Fruit fly (Drosophila melanogaster) whole organism, embryonic: ENCODE measurements around the gene Inx5.

Experiments
- Asciz ChIP-seq: fragments of 200-800 bp; sonication (Bioruptor generic); optimal IDR thresholded peaks from 2 replicates; lab custom pipeline; 2017; ENCODE audit warnings: missing biosample characterization, mild to moderate bottlenecking, missing genetic modification characterization, missing genetic modification reagents
- C15 ChIP-seq: fragments of 200-800 bp; sonication (Bioruptor generic); IDR thresholded peaks from 3 replicates; pipeline ENCODE4 v1.3.6; 2022; ENCODE audit warnings: missing biosample characterization, missing genetic modification characterization
- CG12236 ChIP-seq: fragments of 200-800 bp; sonication (Bioruptor generic); optimal IDR thresholded peaks from 2 replicates; lab custom pipeline; 2016; ENCODE audit warnings: missing biosample characterization, missing genetic modification characterization
- CG12299 ChIP-seq: fragments of 200-800 bp; sonication (Bioruptor generic); optimal IDR thresholded peaks from 2 replicates; lab custom pipeline; 2018; ENCODE audit warnings: missing biosample characterization, mild to moderate bottlenecking, missing genetic modification characterization
- CG13424 ChIP-seq: fragments of 200-800 bp; sonication (Bioruptor generic); optimal IDR thresholded peaks from 2 replicates; lab custom pipeline; 2019; ENCODE audit warnings: missing biosample characterization, mild to moderate bottlenecking, missing genetic modification characterization, moderate library complexity
- CG13775 ChIP-seq: fragments of 200-800 bp; sonication (Bioruptor generic); optimal IDR thresholded peaks from 3 replicates; lab custom pipeline; 2017; ENCODE audit warnings: missing biosample characterization, mild to moderate bottlenecking, missing genetic modification characterization
- CG15073 ChIP-seq: fragments of 200-800 bp; sonication (Bioruptor generic); optimal IDR thresholded peaks from 2 replicates; lab custom pipeline; 2016; ENCODE audit warnings: missing biosample characterization, missing genetic modification characterization
- CG16815 ChIP-seq: fragments of 200-800 bp; sonication (Bioruptor generic); optimal IDR thresholded peaks from 3 replicates; lab custom pipeline; 2017; ENCODE audit warnings: missing biosample characterization, mild to moderate bottlenecking, missing genetic modification characterization
- CG17385 ChIP-seq: fragments of 200-800 bp; sonication (Bioruptor generic); optimal IDR thresholded peaks from 3 replicates; lab custom pipeline; 2018; ENCODE audit warnings: missing biosample characterization, mild to moderate bottlenecking, missing genetic modification characterization
- CG17829 ChIP-seq: fragments of 200-800 bp; optimal IDR thresholded peaks from 2 replicates; lab custom pipeline; 2019; ENCODE audit warnings: missing biosample characterization, mild to moderate bottlenecking, missing genetic modification characterization, moderate library complexity
- CG1792 ChIP-seq: fragments of 200-800 bp; sonication (Bioruptor generic); optimal IDR thresholded peaks from 2 replicates; lab custom pipeline; 2016; ENCODE audit warnings: missing biosample characterization, missing genetic modification characterization
- CG18262 ChIP-seq: fragments of 200-800 bp; optimal IDR thresholded peaks from 3 replicates; lab custom pipeline; 2019; ENCODE audit warnings: missing biosample characterization, mild to moderate bottlenecking, missing genetic modification characterization, moderate library complexity
- CG2202 ChIP-seq: fragments of 200-800 bp; sonication (Bioruptor generic); optimal IDR thresholded peaks from 2 replicates; lab custom pipeline; 2018; ENCODE audit warnings: missing biosample characterization, mild to moderate bottlenecking, missing genetic modification characterization
- CG33557 ChIP-seq: fragments of 200-800 bp; sonication (Bioruptor generic); optimal IDR thresholded peaks from 2 replicates; lab custom pipeline; 2019; ENCODE audit warnings: missing biosample characterization, mild to moderate bottlenecking, missing genetic modification characterization, moderate library complexity
- CG3847 ChIP-seq: fragments of 200-800 bp; sonication (Bioruptor generic); IDR thresholded peaks from 2 replicates; pipeline ENCODE4 v1.3.6; 2022; ENCODE audit warnings: missing biosample characterization, missing genetic modification characterization
- CG6689 ChIP-seq: fragments of 200-800 bp; sonication (Bioruptor generic); IDR thresholded peaks from 2 replicates; pipeline ENCODE4 v1.3.6; 2022; ENCODE audit warnings: missing biosample characterization, missing genetic modification characterization
- CG6813 ChIP-seq: fragments of 200-800 bp; sonication (Bioruptor generic); optimal IDR thresholded peaks from 2 replicates; lab custom pipeline; 2017; ENCODE audit warnings: missing biosample characterization, missing genetic modification characterization, mild to moderate bottlenecking, moderate library complexity, missing genetic modification reagents
- CG7963 ChIP-seq: fragments of 200-800 bp; sonication (Bioruptor generic); IDR thresholded peaks from 3 replicates; pipeline ENCODE4 v1.3.6; 2022; ENCODE audit warnings: missing biosample characterization, missing genetic modification characterization; ENCODE audit not compliant: partially characterized antibody
- CG8944 ChIP-seq: fragments of 200-800 bp; sonication (Bioruptor generic); optimal IDR thresholded peaks from 3 replicates; lab custom pipeline; 2016; ENCODE audit warnings: missing biosample characterization, missing genetic modification characterization
- CG9876 ChIP-seq: fragments of 200-800 bp; sonication (Bioruptor generic); optimal IDR thresholded peaks from 2 replicates; lab custom pipeline; 2016; ENCODE audit warnings: missing biosample characterization, missing genetic modification characterization
- Camta ChIP-seq: fragments of 200-800 bp; sonication (Bioruptor generic); optimal IDR thresholded peaks from 2 replicates; lab custom pipeline; 2016; ENCODE audit warnings: missing biosample characterization, missing genetic modification characterization
- Deaf1 ChIP-seq: fragments of 200-800 bp; optimal IDR thresholded peaks from 3 replicates; lab custom pipeline; 2019; ENCODE audit warnings: missing biosample characterization, mild to moderate bottlenecking, missing genetic modification characterization, moderate library complexity
- Dip3 ChIP-seq: fragments of 200-800 bp; sonication (Bioruptor generic); optimal IDR thresholded peaks from 3 replicates; lab custom pipeline; 2016; ENCODE audit warnings: missing biosample characterization, missing genetic modification characterization
- H15 ChIP-seq: fragments of 200-800 bp; sonication (Bioruptor generic); IDR thresholded peaks from 3 replicates; pipeline ENCODE4 v1.3.6; 2022; ENCODE audit warnings: missing biosample characterization, missing genetic modification characterization
- HLH3B ChIP-seq: fragments of 200-800 bp; sonication (Bioruptor generic); IDR thresholded peaks from 2 replicates; pipeline ENCODE4 v1.3.6; 2022; ENCODE audit warnings: missing biosample characterization, missing genetic modification characterization
- Hand ChIP-seq: fragments of 200-800 bp; sonication (Bioruptor generic); optimal IDR thresholded peaks from 2 replicates; lab custom pipeline; 2017; ENCODE audit warnings: mild to moderate bottlenecking, missing biosample characterization, missing genetic modification reagents, missing genetic modification characterization
- Hr78 ChIP-seq, 2 experiments: fragments of 200-800 bp in 1 of 2; fragments of >200 bp in 1 of 2; sonication (Bioruptor generic) in 1 of 2; optimal IDR thresholded peaks; 2 replicates each; lab custom pipeline; 2017 to 2019; ENCODE audit warnings: missing biosample characterization in 2 of 2, missing genetic modification characterization in 2 of 2, mild to moderate bottlenecking in 1 of 2, moderate library complexity in 1 of 2
- MTF-1 ChIP-seq: fragments of 200-800 bp; sonication (Bioruptor generic); optimal IDR thresholded peaks from 2 replicates; lab custom pipeline; 2018; ENCODE audit warnings: missing biosample characterization, mild to moderate bottlenecking, missing genetic modification characterization, borderline replicate concordance
- Nf-YB ChIP-seq: fragments of 200-800 bp; sonication (Bioruptor generic); optimal IDR thresholded peaks from 3 replicates; lab custom pipeline; 2019; ENCODE audit warnings: missing biosample characterization, mild to moderate bottlenecking, missing genetic modification characterization, moderate library complexity
- Nf-YC ChIP-seq: fragments of 200-800 bp; optimal IDR thresholded peaks from 3 replicates; lab custom pipeline; 2019; ENCODE audit warnings: missing biosample characterization, mild to moderate bottlenecking, missing genetic modification characterization, moderate library complexity
- Oli ChIP-seq: fragments of 200-800 bp; sonication (Bioruptor generic); optimal IDR thresholded peaks from 2 replicates; lab custom pipeline; 2018; ENCODE audit warnings: missing biosample characterization, mild to moderate bottlenecking, missing genetic modification characterization, moderate library complexity
- Ptx1 ChIP-seq: fragments of 200-800 bp; sonication (Bioruptor generic); IDR thresholded peaks from 2 replicates; pipeline ENCODE4 v1.3.6; 2022; ENCODE audit warnings: missing biosample characterization, missing genetic modification characterization
- Six4 ChIP-seq: fragments of 200-800 bp; sonication (Bioruptor generic); optimal IDR thresholded peaks from 2 replicates; lab custom pipeline; 2016; ENCODE audit warnings: missing biosample characterization, missing genetic modification characterization
- Sox100B ChIP-seq: fragments of 200-800 bp; sonication (Bioruptor generic); optimal IDR thresholded peaks from 3 replicates; lab custom pipeline; 2018; ENCODE audit warnings: missing biosample characterization, mild to moderate bottlenecking, missing genetic modification characterization
- abd-A ChIP-seq: fragments of 200-800 bp; sonication (Bioruptor generic); optimal IDR thresholded peaks from 3 replicates; lab custom pipeline; 2019; ENCODE audit warnings: missing biosample characterization, mild to moderate bottlenecking, missing genetic modification characterization, moderate library complexity
- bsh ChIP-seq, 2 experiments: fragments of 200-800 bp; sonication (Bioruptor generic); optimal IDR thresholded peaks; 2 replicates each; lab custom pipeline; 2017 to 2018; ENCODE audit warnings: mild to moderate bottlenecking in 2 of 2, missing biosample characterization in 2 of 2, missing genetic modification characterization in 2 of 2, moderate library complexity in 1 of 2
- ci ChIP-seq: fragments of 200-800 bp; sonication (Bioruptor generic); IDR thresholded peaks from 3 replicates; pipeline ENCODE4 v1.3.6; 2022; ENCODE audit warnings: missing biosample characterization, missing genetic modification characterization
- dpn ChIP-seq, 2 experiments: fragments of 200-800 bp; sonication (Bioruptor generic); optimal IDR thresholded peaks; 3 replicates each; lab custom pipeline; 2016; ENCODE audit warnings: missing biosample characterization in 2 of 2, missing genetic modification characterization in 2 of 2
- exex ChIP-seq: fragments of 200-800 bp; sonication (Bioruptor generic); optimal IDR thresholded peaks from 4 replicates; lab custom pipeline; 2018; ENCODE audit warnings: missing biosample characterization, mild to moderate bottlenecking, missing genetic modification characterization, moderate library complexity
- gcm2 ChIP-seq: fragments of 200-800 bp; sonication (Bioruptor generic); optimal IDR thresholded peaks from 2 replicates; lab custom pipeline; 2016; ENCODE audit warnings: missing biosample characterization, missing genetic modification characterization
- h ChIP-seq: fragments of >200 bp; optimal IDR thresholded peaks from 2 replicates; lab custom pipeline; 2017
- her ChIP-seq: fragments of 200-800 bp; sonication (Bioruptor generic); optimal IDR thresholded peaks from 2 replicates; lab custom pipeline; 2016; ENCODE audit warnings: missing biosample characterization, missing genetic modification characterization
- inv ChIP-seq: fragments of 200-800 bp; sonication (Bioruptor generic); IDR thresholded peaks from 2 replicates; pipeline ENCODE4 v1.3.6; 2022; ENCODE audit warnings: missing biosample characterization, missing genetic modification characterization; ENCODE audit not compliant: partially characterized antibody
- jigr1 ChIP-seq: fragments of 200-800 bp; sonication (Bioruptor generic); IDR thresholded peaks from 3 replicates; pipeline ENCODE4 v1.3.6; 2022; ENCODE audit warnings: missing biosample characterization, missing genetic modification characterization
- jing ChIP-seq: fragments of 200-800 bp; sonication (Bioruptor generic); optimal IDR thresholded peaks from 2 replicates; lab custom pipeline; 2018; ENCODE audit warnings: missing biosample characterization, mild to moderate bottlenecking, missing genetic modification characterization
- kay ChIP-seq: fragments of 200-800 bp; sonication (Bioruptor generic); optimal IDR thresholded peaks from 2 replicates; lab custom pipeline; 2016; ENCODE audit warnings: missing biosample characterization, missing genetic modification characterization
- row ChIP-seq: fragments of 200-800 bp; sonication (Bioruptor generic); IDR thresholded peaks from 3 replicates; pipeline ENCODE4 v1.3.6; 2022; ENCODE audit warnings: missing biosample characterization, missing genetic modification characterization
- run ChIP-seq: fragments of 200-800 bp; sonication (Bioruptor generic); optimal IDR thresholded peaks from 3 replicates; lab custom pipeline; 2018; ENCODE audit warnings: missing biosample characterization, mild to moderate bottlenecking, missing genetic modification characterization
- so ChIP-seq: fragments of 200-800 bp; sonication (Bioruptor generic); IDR thresholded peaks from 3 replicates; pipeline ENCODE4 v1.3.6; 2022; ENCODE audit warnings: missing biosample characterization, missing genetic modification characterization
- stc ChIP-seq: fragments of 200-800 bp; sonication (Bioruptor generic); IDR thresholded peaks from 2 replicates; pipeline ENCODE4 v1.3.6; 2022; ENCODE audit warnings: missing biosample characterization, missing genetic modification characterization

Gene Inx5

DNA sequence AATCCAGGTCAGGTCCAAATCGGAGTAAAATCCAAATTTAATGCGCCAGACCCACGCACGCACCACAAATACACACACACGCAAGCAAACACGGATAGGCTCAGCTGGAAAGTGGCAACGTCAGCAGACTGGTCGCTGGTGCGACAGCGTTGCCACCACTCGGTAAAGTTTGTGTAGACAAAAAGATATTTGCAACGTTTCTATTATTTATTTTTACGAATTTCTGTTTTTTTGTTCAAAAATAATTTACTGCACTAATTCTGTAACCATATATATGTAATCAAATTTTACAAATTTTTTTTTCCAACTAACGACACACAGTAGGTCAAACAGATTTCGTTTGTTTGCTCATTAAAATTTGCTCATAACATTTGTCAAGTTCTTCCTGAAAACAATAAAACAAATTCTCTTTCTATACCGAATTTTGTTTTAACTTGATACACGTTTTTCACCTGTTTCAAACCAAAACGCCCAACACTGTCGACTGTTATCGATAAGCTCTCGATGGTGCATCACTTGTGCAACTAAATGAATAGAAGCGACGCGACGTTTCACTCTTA, 9.1 kb upstream of the Inx5 start, which contains the start of the genes CG7556 and CG7453 (continued):
- TF ChIP-seq CG13424 (tag; lab: Kevin White, UChicago) = peak; percentile 77
- TF ChIP-seq CG13775 (GFP tag; lab: Kevin White, UChicago) = peak; percentile 83
- peak; percentile 38; the same call in 1 of the 3 replicates for TF ChIP-seq H15 (GFP tag; lab: Robert Waterston, UW)
- TF ChIP-seq CG18262 (tag; lab: Kevin White, UChicago) = peak; percentile 77
- no peak for TF ChIP-seq CG7963
- TF ChIP-seq jigr1 = no peak
- TF ChIP-seq MTF-1 = no peak
- peak; percentile 62 for TF ChIP-seq Camta (GFP tag; lab: Kevin White, UChicago)
- TF ChIP-seq Six4 (GFP tag; lab: Kevin White, UChicago) = peak; percentile 48
- peak; percentile 51 for TF ChIP-seq Nf-YB (GFP tag; lab: Kevin White, UChicago)
- peak; percentile 35 for TF ChIP-seq CG12299 (tag; lab: Kevin White, UChicago)
- TF ChIP-seq bsh (GFP tag; optimal IDR thresholded peaks at IDR 0.05; lab: Kevin White, UChicago) = peak in 1 of 2 experiments; percentile 64
- peak; percentile 70 for TF ChIP-seq Nf-YC (tag; lab: Kevin White, UChicago)
- peak; percentile 55 for TF ChIP-seq CG33557 (GFP tag; lab: Kevin White, UChicago)
- TF ChIP-seq CG3847 (GFP tag; lab: Robert Waterston, UW) = peak; percentile 67
- peak; percentile 76 for TF ChIP-seq CG6689
- 0 out of 3 replicates have a peak, but pooled peaks have one; percentile 26 for TF ChIP-seq C15
- peak; percentile 11 for TF ChIP-seq CG2202 (tag; lab: Kevin White, UChicago)
- peak; percentile 74 to 76 for TF ChIP-seq dpn (GFP tag; optimal IDR thresholded peaks at IDR 0.05; lab: Kevin White, UChicago)
- TF ChIP-seq run (tag; lab: Kevin White, UChicago) = no peak
- peak; percentile 68 for TF ChIP-seq CG9876
- no peak for TF ChIP-seq exex (tag; lab: Kevin White, UChicago)
- peak; percentile 69 for TF ChIP-seq Oli (tag; lab: Kevin White, UChicago)
- TF ChIP-seq CG12236 = peak; percentile 65
- peak; percentile 74 for TF ChIP-seq CG8944
- no peak for TF ChIP-seq abd-A (tag; lab: Kevin White, UChicago)
- TF ChIP-seq CG15073 (GFP tag; lab: Kevin White, UChicago) = no peak
- peak; percentile 20 for TF ChIP-seq Asciz
- TF ChIP-seq ci (GFP tag; lab: Robert Waterston, UW) = no peak; the same call in 2 of the 3 replicates
- TF ChIP-seq Sox100B (GFP tag; lab: Kevin White, UChicago) = peak; percentile 77
- TF ChIP-seq Deaf1 (tag; lab: Kevin White, UChicago) = peak; percentile 40
- peak; percentile 63 for TF ChIP-seq CG17385 (GFP tag; lab: Kevin White, UChicago)
- no peak for TF ChIP-seq CG6813
- TF ChIP-seq Dip3 (GFP tag; lab: Kevin White, UChicago) = peak; percentile 77
- peak; percentile 60 for TF ChIP-seq kay (GFP tag; lab: Kevin White, UChicago)
- TF ChIP-seq Hr78 (GFP tag; optimal IDR thresholded peaks at IDR 0.05; lab: Kevin White, UChicago) = no peak
- TF ChIP-seq stc = no peak
- TF ChIP-seq CG1792 = no peak
- TF ChIP-seq Ptx1 (GFP tag; lab: Robert Waterston, UW) = peak; percentile 73
- peak; percentile 65 for TF ChIP-seq CG16815 (GFP tag; lab: Kevin White, UChicago)
- TF ChIP-seq h (lab: Kevin White, UChicago) = no peak
- TF ChIP-seq row (GFP tag; lab: Robert Waterston, UW) = peak; percentile 83
- peak; percentile 61; the same call in 1 of the 2 replicates for TF ChIP-seq HLH3B (GFP tag; lab: Robert Waterston, UW)
- 0 out of 3 replicates have a peak, but pooled peaks have one; percentile 29 for TF ChIP-seq so
- peak; percentile 32 for TF ChIP-seq jing
- no peak for TF ChIP-seq gcm2 (GFP tag; lab: Kevin White, UChicago)
- no peak for TF ChIP-seq inv (GFP tag; lab: Robert Waterston, UW)
- peak; percentile 65 for TF ChIP-seq CG17829 (tag; lab: Kevin White, UChicago)
- TF ChIP-seq Hand = no peak
- peak; percentile 40 for TF ChIP-seq her (GFP tag; lab: Kevin White, UChicago)
